Worm (Caenorhabditis elegans): ENCODE measurements around the gene gtf-2E1.

The gtf-2E1 gene

DNA sequence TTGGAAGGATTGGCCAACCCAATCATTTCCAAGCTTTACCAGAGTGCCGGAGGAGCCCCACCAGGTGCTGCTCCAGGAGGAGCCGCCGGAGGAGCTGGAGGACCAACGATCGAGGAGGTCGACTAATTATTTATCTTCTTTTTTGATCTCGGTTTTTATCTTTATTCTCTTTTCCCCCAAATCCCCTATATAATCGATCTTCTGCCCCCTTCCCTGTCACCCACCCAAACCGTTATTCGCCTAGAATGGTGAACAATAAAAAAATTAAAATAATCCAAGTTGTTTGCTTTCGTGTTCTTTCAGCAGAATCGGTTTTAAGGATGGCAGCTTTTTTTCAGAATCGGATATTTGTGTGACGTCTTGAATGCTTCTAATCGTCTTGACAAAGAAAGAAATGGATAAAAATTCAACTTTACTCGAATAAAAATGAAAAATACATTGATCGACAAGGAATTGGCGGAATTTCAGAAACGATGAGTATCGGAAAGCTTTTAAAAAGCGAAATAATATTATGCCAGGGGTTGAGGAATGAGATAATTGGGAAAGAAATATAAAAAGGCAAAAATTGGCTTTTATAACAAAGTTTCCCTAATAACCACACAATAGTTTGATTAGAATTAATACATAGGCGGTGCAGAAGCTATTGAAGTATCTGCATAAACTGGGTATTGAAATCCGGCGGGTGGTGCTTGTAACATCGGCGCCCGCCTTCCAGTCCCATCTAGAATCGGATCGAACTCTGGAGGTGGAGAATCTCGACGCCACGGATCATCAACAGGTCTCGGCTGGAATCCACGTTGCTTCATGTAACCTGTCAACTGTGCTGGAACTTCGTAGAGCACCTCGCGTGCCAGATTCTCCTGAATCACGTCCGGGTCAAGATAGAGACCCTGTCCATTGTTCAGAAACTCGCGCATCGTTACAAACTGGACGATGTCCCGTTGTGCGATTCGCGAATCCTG lies 26.2 kb downstream of the gtf-2E1 start (continued):
- TF ChIP-seq nhr-41 (GFP tag; IDR thresholded peaks at IDR 0.05) (0 out of 2 replicates have a peak, but pooled peaks have one; percentile 28), daf-8 (GFP tag; IDR thresholded peaks at IDR 0.05) (0 out of 2 replicates have a peak, but pooled peaks have one; percentile 10), F10B5.3 (tag; optimal IDR thresholded peaks at IDR 0.05) (peak; percentile 40), arid-1 (GFP tag; conservative IDR thresholded peaks at IDR 0.05) (peak; percentile 79), unc-39 (tag; optimal IDR thresholded peaks at IDR 0.05) (no peak), set-16 (GFP tag; IDR thresholded peaks at IDR 0.05) (peak; percentile 95), lin-1 (GFP tag; IDR thresholded peaks at IDR 0.05) (peak; percentile 58; the same call in 1 of the 2 replicates), daf-19 (GFP tag; conservative IDR thresholded peaks at IDR 0.05) (peak; percentile 96), lir-3 (tag; optimal IDR thresholded peaks at IDR 0.05) (no peak), nhr-10 (tag; optimal IDR thresholded peaks at IDR 0.05) (peak; percentile 46), sdz-12 (GFP tag; optimal IDR thresholded peaks at IDR 0.05) (peak; percentile 4), F37D6.2 (tag; optimal IDR thresholded peaks at IDR 0.05) (peak; percentile 44), nhr-111 (GFP tag; optimal IDR thresholded peaks at IDR 0.05) (peak; percentile 51), ces-1 (GFP tag; optimal IDR thresholded peaks at IDR 0.05) (peak; percentile 47), ztf-7 (tag; optimal IDR thresholded peaks at IDR 0.05) (peak; percentile 66), nhr-102 (tag; optimal IDR thresholded peaks at IDR 0.05) (peak; percentile 72), ceh-62 (tag; optimal IDR thresholded peaks at IDR 0.05) (no peak), mdt-29 (GFP tag; IDR thresholded peaks at IDR 0.05) (peak; percentile 70), dmd-6 (GFP tag; IDR thresholded peaks at IDR 0.05) (peak; percentile 59), mes-2 (tag; optimal IDR thresholded peaks at IDR 0.05; ENCODE audit: poor library complexity, severe bottlenecking) (peak; percentile 44), hlh-11 (tag; optimal IDR thresholded peaks at IDR 0.05) (peak; percentile 74), tra-1 (GFP tag; IDR thresholded peaks at IDR 0.05) (no peak; the same call in 1 of the 2 replicates), nhr-11 (tag; optimal IDR thresholded peaks at IDR 0.05) (peak; percentile 38), hlh-30 (tag; optimal IDR thresholded peaks at IDR 0.05; ENCODE audit: insufficient read depth) (peak; percentile 49), Y5F2A.4 (GFP tag; optimal IDR thresholded peaks at IDR 0.05) (peak; percentile 60), attf-4 (tag; optimal IDR thresholded peaks at IDR 0.05) (peak; percentile 15), zfp-3 (GFP tag; conservative IDR thresholded peaks at IDR 0.05) (peak; percentile 98), rbr-2 (tag; optimal IDR thresholded peaks at IDR 0.05) (peak; percentile 71), lsy-2 (tag; optimal IDR thresholded peaks at IDR 0.05) (peak in 1 of 2 experiments; percentile 91), F26F4.8 (GFP tag; conservative IDR thresholded peaks at IDR 0.05) (peak; percentile 56; the same call in 1 of the 2 replicates), ceh-20 (GFP tag; IDR thresholded peaks at IDR 0.05) (peak; percentile 49; the same call in 1 of the 2 replicates)

DNA sequence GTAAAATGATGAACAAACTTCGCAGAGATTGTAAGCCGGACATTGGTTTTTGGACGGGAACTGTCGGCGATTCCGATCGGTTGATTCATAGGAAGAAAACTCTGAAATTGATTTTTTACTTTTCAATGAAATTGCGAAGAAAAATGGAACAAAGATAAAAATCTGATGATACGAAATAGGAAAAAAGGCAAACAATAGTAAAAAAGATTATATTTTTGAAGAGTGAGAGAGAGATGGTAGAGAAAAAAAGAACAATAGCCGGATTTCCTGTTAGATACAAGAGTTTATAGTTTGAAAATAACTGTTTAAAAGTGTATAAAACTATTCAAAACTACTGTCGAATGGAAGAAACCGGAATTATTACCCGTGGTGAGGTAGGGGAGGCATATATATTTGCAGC lies 29.0 kb downstream of the gtf-2E1 start, which contains the start of gene nra-1:
Gene nra-1, minus strand, starts transcription at position 101 of the 400 bp plus-strand sequence.
- TF ChIP-seq ceh-32 (tag; optimal IDR thresholded peaks at IDR 0.05; ENCODE audit: poor library complexity), result no peak
- no peak for TF ChIP-seq mdt-29 (GFP tag; IDR thresholded peaks at IDR 0.05)

ce11 chrIV:17284511-17285089 lies 29.5 kb downstream of the gtf-2E1 start:
- TF ChIP-seq snpc-1.2 (GFP tag; IDR thresholded peaks at IDR 0.05) (peak; percentile 44; the same call in 1 of the 2 replicates), lin-38 (GFP tag; IDR thresholded peaks at IDR 0.05) (0 out of 2 replicates have a peak, but pooled peaks have one; percentile 16), Y48G9A.11 (GFP tag; IDR thresholded peaks at IDR 0.05) (peak; percentile 41; the same call in 1 of the 2 replicates)

Data from whole organism, L4 larva.